Worm (Caenorhabditis elegans): ENCODE results near the gene R04A9.7.

- TF ChIP-seq repo-1 (tag; optimal IDR thresholded peaks at IDR 0.05) (peak; percentile 30), nfya-1 (tag; optimal IDR thresholded peaks at IDR 0.05; ENCODE audit: borderline replicate concordance, insufficient read depth) (no peak), cebp-1 (GFP tag; IDR thresholded peaks at IDR 0.05) (no peak), cebp-1 (tag; optimal IDR thresholded peaks at IDR 0.05) (no peak), F22D6.2 (tag; optimal IDR thresholded peaks at IDR 0.05) (peak; percentile 61), snpc-4 (GFP tag; optimal IDR thresholded peaks at IDR 0.05) (peak; percentile 62), snpc-4 (tag; optimal IDR thresholded peaks at IDR 0.05) (no peak), unc-62 (GFP tag; optimal IDR thresholded peaks at IDR 0.05) (no peak)
Measured at ce11 chrX:353134-353669, 41.5 kb downstream of the R04A9.7 start, which contains the start of gene sor-3.
